Worm (Caenorhabditis elegans) whole organism, midembryonic: ENCODE results near the gene hda-4.

ENCODE experiments used
- flt-1 ChIP-seq: fragments of 200-800 bp; sonication (Bioruptor generic); IDR thresholded peaks from 2 replicates; pipeline ENCODE4 v1.3.6; 2022; ENCODE audit warnings: missing genetic modification characterization, missing compliant biosample characterization
- med-1 ChIP-seq: sonication (generic microtip); optimal IDR thresholded peaks from 2 replicates; lab custom pipeline; 2017; ENCODE audit warnings: missing genetic modification characterization, mild to moderate bottlenecking, missing compliant biosample characterization, antibody characterized with exemption, missing genetic modification reagents; ENCODE audit not compliant: insufficient read depth
- tab-1 ChIP-seq: fragments of 200-800 bp; sonication (Bioruptor generic); IDR thresholded peaks from 2 replicates; pipeline ENCODE4 v1.3.6; 2022; ENCODE audit warnings: missing genetic modification characterization, missing compliant biosample characterization

ce11 chrX:16702232-16702631 is 27.1 kb upstream of the hda-4 start, which contains the start of gene F22H10.1:
- TF ChIP-seq med-1 (GFP tag; lab: Kevin White, UChicago) (no peak), tab-1 (GFP tag; lab: Robert Waterston, UW) (no peak), flt-1 (no peak)
